Fruit fly (Drosophila melanogaster) whole organism: ENCODE measurements around the gene CG44406.

Source experiments
- CG8478 ChIP-seq: fragments of >200 bp; optimal IDR thresholded peaks from 2 replicates; lab custom pipeline; 2018; ENCODE audit warnings: inconsistent platforms
- Dll ChIP-seq: fragments of >200 bp; optimal IDR thresholded peaks from 2 replicates; lab custom pipeline; 2017
- EcR ChIP-seq, 2 experiments: fragments of >200 bp; optimal IDR thresholded peaks; 2 replicates each; lab custom pipeline; 2017; ENCODE audit warnings: missing biosample characterization in 2 of 2, missing genetic modification characterization in 2 of 2, missing genetic modification reagents in 2 of 2
- pan ChIP-seq: fragments of >200 bp; optimal IDR thresholded peaks from 2 replicates; lab custom pipeline; 2017
- psq ChIP-seq: fragments of >200 bp; optimal IDR thresholded peaks from 2 replicates; lab custom pipeline; 2017
- usp ChIP-seq: fragments of >200 bp; optimal IDR thresholded peaks from 2 replicates; lab custom pipeline; 2017; ENCODE audit warnings: missing biosample characterization, missing genetic modification characterization, mixed read lengths

CG44406 gene

dm6 chr2L:16982201-16982600 is at the start of gene CG44406:
Gene CG44406 (minus strand): TSS chr2L:16982301.
- TF ChIP-seq EcR (GFP tag; optimal IDR thresholded peaks at IDR 0.05; lab: Kevin White, UChicago) (no peak), CG8478 (no peak), usp (GFP tag; lab: Kevin White, UChicago) (no peak), psq (lab: Kevin White, UChicago) (no peak), Dll (no peak), pan (lab: Kevin White, UChicago) (no peak)

- no peak for TF ChIP-seq CG8478
- TF ChIP-seq pan (lab: Kevin White, UChicago) = no peak
- no peak for TF ChIP-seq EcR (GFP tag; optimal IDR thresholded peaks at IDR 0.05; lab: Kevin White, UChicago)
Measured at dm6 chr2L:17027503-17027902, 45.4 kb upstream of the CG44406 start.

dm6 chr2L:17014600-17014999 is 32.5 kb upstream of the CG44406 start, which contains the start of gene CG6304:
Gene CG6304 (minus strand): TSS chr2L:17014700.
- no peak for TF ChIP-seq pan (lab: Kevin White, UChicago)
- no peak for TF ChIP-seq CG8478
- TF ChIP-seq usp (GFP tag; lab: Kevin White, UChicago) = no peak
- no peak for TF ChIP-seq psq (lab: Kevin White, UChicago)
- TF ChIP-seq Dll = no peak

DNA sequence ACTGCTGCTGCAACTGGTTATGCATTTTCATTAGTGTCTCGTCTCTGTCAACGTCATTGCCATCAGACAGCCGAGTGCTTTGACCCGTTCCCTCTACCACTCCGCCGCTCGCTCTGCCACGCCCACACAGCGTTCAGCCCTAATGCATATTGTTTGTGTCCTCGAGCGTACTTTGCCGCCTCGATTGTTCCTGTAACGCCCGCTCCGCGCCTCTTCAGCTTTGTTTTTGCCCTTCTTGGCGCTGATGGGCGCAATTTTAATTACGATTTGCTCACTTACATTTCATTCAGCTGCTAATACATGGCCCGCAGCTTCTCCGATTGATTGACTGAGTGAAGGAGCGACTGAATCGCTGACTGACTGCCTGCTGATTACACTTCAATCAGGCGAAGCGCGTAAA is 14.2 kb upstream of the CG44406 start:
- TF ChIP-seq EcR (GFP tag; optimal IDR thresholded peaks at IDR 0.05; lab: Kevin White, UChicago) (no peak), pan (lab: Kevin White, UChicago) (no peak), usp (GFP tag; lab: Kevin White, UChicago) (no peak), CG8478 (no peak), psq (lab: Kevin White, UChicago) (no peak), Dll (no peak)

dm6 chr2L:16984678-16985077 is 2.6 kb upstream of the CG44406 start, which contains the start of gene CG31806:
Gene CG31806 (plus strand): TSS chr2L:16984978.
- TF ChIP-seq EcR (GFP tag; optimal IDR thresholded peaks at IDR 0.05; lab: Kevin White, UChicago) = no peak
- TF ChIP-seq psq (lab: Kevin White, UChicago) = no peak
- TF ChIP-seq pan (lab: Kevin White, UChicago) = no peak
- TF ChIP-seq CG8478 = no peak
- TF ChIP-seq usp (GFP tag; lab: Kevin White, UChicago) = no peak

- TF ChIP-seq CG8478 = no peak
- TF ChIP-seq psq (lab: Kevin White, UChicago) = no peak
- TF ChIP-seq pan (lab: Kevin White, UChicago) = no peak
- TF ChIP-seq Dll = no peak
Measured at dm6 chr2L:16972788-16973187, 9.3 kb downstream of the CG44406 start, which contains the start of gene beat-IIIb. Gene beat-IIIb (plus strand): TSS chr2L:16973091.
